Fruit fly (Drosophila melanogaster) whole organism, embryonic: ENCODE results near the gene Gs2.
A peak's percentile ranks its signal among the peaks of the same experiment; 100 is the strongest.

Source experiments
- Asciz ChIP-seq: fragments of 200-800 bp; sonication (Bioruptor generic); optimal IDR thresholded peaks from 2 replicates; lab custom pipeline; 2017; ENCODE audit warnings: missing biosample characterization, mild to moderate bottlenecking, missing genetic modification characterization, missing genetic modification reagents
- Atf3 ChIP-seq: fragments of 200-800 bp; sonication (Bioruptor generic); optimal IDR thresholded peaks from 3 replicates; lab custom pipeline; 2016; ENCODE audit warnings: missing biosample characterization, missing genetic modification characterization
- Awh ChIP-seq: fragments of 200-800 bp; sonication (Bioruptor generic); IDR thresholded peaks from 2 replicates; pipeline ENCODE4, ENCODE4 v1.3.6; 2022; ENCODE audit warnings: missing biosample characterization, missing genetic modification characterization
- BEAF-32 ChIP-seq: fragments of 200-800 bp; sonication (Bioruptor generic); optimal IDR thresholded peaks from 3 replicates; lab custom pipeline; 2017; ENCODE audit warnings: missing biosample characterization, missing genetic modification characterization, mild to moderate bottlenecking, moderate library complexity, missing genetic modification reagents
- CG11456 ChIP-seq: fragments of 200-800 bp; sonication (Bioruptor generic); IDR thresholded peaks from 3 replicates; pipeline ENCODE4 v1.3.6; 2022; ENCODE audit warnings: missing biosample characterization, missing genetic modification characterization
- CG12104 ChIP-seq: fragments of 200-800 bp; sonication (Bioruptor generic); optimal IDR thresholded peaks from 3 replicates; lab custom pipeline; 2016; ENCODE audit warnings: missing biosample characterization, missing genetic modification characterization
- CG1233 ChIP-seq: fragments of 200-800 bp; sonication (Bioruptor generic); optimal IDR thresholded peaks from 4 replicates; lab custom pipeline; 2018; ENCODE audit warnings: missing biosample characterization, mild to moderate bottlenecking, missing genetic modification characterization
- CG13624 ChIP-seq: fragments of 200-800 bp; sonication (Bioruptor generic); optimal IDR thresholded peaks from 2 replicates; lab custom pipeline; 2016; ENCODE audit warnings: missing biosample characterization, missing genetic modification characterization
- CG15479 ChIP-seq: fragments of 200-800 bp; sonication (Bioruptor generic); optimal IDR thresholded peaks from 3 replicates; lab custom pipeline; 2019; ENCODE audit warnings: missing biosample characterization, mild to moderate bottlenecking, missing genetic modification characterization, moderate library complexity
- CG16779 ChIP-seq: fragments of 200-800 bp; sonication (Bioruptor generic); IDR thresholded peaks from 2 replicates; pipeline ENCODE4 v1.3.6; 2022; ENCODE audit warnings: missing biosample characterization, missing genetic modification characterization
- CG2712 ChIP-seq: fragments of 200-800 bp; optimal IDR thresholded peaks from 3 replicates; lab custom pipeline; 2019; ENCODE audit warnings: missing biosample characterization, mild to moderate bottlenecking, missing genetic modification characterization, moderate library complexity
- CG31441 ChIP-seq: fragments of 200-800 bp; sonication (Bioruptor generic); IDR thresholded peaks from 2 replicates; pipeline ENCODE4 v1.3.6; 2022; ENCODE audit warnings: missing biosample characterization, missing genetic modification characterization
- CG6175 ChIP-seq: fragments of 200-800 bp; sonication (Bioruptor generic); IDR thresholded peaks from 3 replicates; pipeline ENCODE4 v1.3.6; 2022; ENCODE audit warnings: missing biosample characterization, missing genetic modification characterization
- CG8359 ChIP-seq: fragments of 200-800 bp; sonication (Bioruptor generic); optimal IDR thresholded peaks from 2 replicates; lab custom pipeline; 2017; ENCODE audit warnings: missing biosample characterization, mild to moderate bottlenecking, missing genetic modification characterization, borderline replicate concordance
- CG9437 ChIP-seq: fragments of 200-800 bp; sonication (Bioruptor generic); optimal IDR thresholded peaks from 2 replicates; lab custom pipeline; 2018; ENCODE audit warnings: missing biosample characterization, mild to moderate bottlenecking, missing genetic modification characterization
- CG9797 ChIP-seq: fragments of 200-800 bp; sonication (Bioruptor generic); optimal IDR thresholded peaks from 3 replicates; lab custom pipeline; 2018; ENCODE audit warnings: missing biosample characterization, mild to moderate bottlenecking, missing genetic modification characterization
- CG9932 ChIP-seq: fragments of 200-800 bp; sonication (Bioruptor generic); IDR thresholded peaks from 2 replicates; pipeline ENCODE4 v1.3.6; 2022; ENCODE audit warnings: missing biosample characterization, missing genetic modification characterization
- CoRest ChIP-seq: fragments of 200-800 bp; sonication (Bioruptor generic); optimal IDR thresholded peaks from 3 replicates; lab custom pipeline; 2018; ENCODE audit warnings: missing biosample characterization, mild to moderate bottlenecking, missing genetic modification characterization, moderate library complexity
- D ChIP-seq, 2 experiments: fragments of 200-800 bp in 1 of 2; fragments of >200 bp in 1 of 2; sonication (Bioruptor generic) in 1 of 2; optimal IDR thresholded peaks; 2 replicates in 1 of 2; 3 replicates in 1 of 2; lab custom pipeline; 2017; ENCODE audit warnings: mild to moderate bottlenecking in 1 of 2, missing biosample characterization in 1 of 2, missing genetic modification characterization in 1 of 2, missing genetic modification reagents in 1 of 2
- Dref ChIP-seq: fragments of 200-800 bp; sonication (Bioruptor generic); IDR thresholded peaks from 2 replicates; pipeline ENCODE4 v1.3.6; 2022; ENCODE audit warnings: missing biosample characterization, missing genetic modification characterization
- Hey ChIP-seq: fragments of 200-800 bp; sonication (Bioruptor generic); optimal IDR thresholded peaks from 3 replicates; lab custom pipeline; 2018; ENCODE audit warnings: missing biosample characterization, mild to moderate bottlenecking, missing genetic modification characterization
- MTF-1 ChIP-seq: fragments of 200-800 bp; sonication (Bioruptor generic); optimal IDR thresholded peaks from 2 replicates; lab custom pipeline; 2018; ENCODE audit warnings: missing biosample characterization, mild to moderate bottlenecking, missing genetic modification characterization, borderline replicate concordance
- Oaz ChIP-seq: fragments of 200-800 bp; sonication (Bioruptor generic); IDR thresholded peaks from 2 replicates; pipeline ENCODE4 v1.3.6; 2022; ENCODE audit warnings: missing biosample characterization, missing genetic modification characterization
- Rfx ChIP-seq: fragments of 200-800 bp; sonication (Bioruptor generic); IDR thresholded peaks from 2 replicates; pipeline ENCODE4 v1.3.6; 2022; ENCODE audit warnings: missing biosample characterization, missing genetic modification characterization
- Trl ChIP-seq, 3 experiments: fragments of >200 bp in 2 of 3; fragments of 200-800 bp in 1 of 3; sonication (Bioruptor generic) in 1 of 3; optimal IDR thresholded peaks; 2 replicates in 1 of 3; 3 replicates in 2 of 3; lab custom pipeline; 2016 to 2017; ENCODE audit warnings: missing biosample characterization in 1 of 3, missing genetic modification characterization in 1 of 3
- al ChIP-seq: fragments of 200-800 bp; sonication (Bioruptor generic); IDR thresholded peaks from 2 replicates; pipeline ENCODE4 v1.3.6; 2022; ENCODE audit warnings: missing biosample characterization, missing genetic modification characterization
- az2 ChIP-seq: fragments of 200-800 bp; sonication (Bioruptor generic); optimal IDR thresholded peaks from 3 replicates; lab custom pipeline; 2016; ENCODE audit warnings: missing biosample characterization, missing genetic modification characterization
- bigmax ChIP-seq: fragments of 200-800 bp; sonication (Bioruptor generic); optimal IDR thresholded peaks from 2 replicates; lab custom pipeline; 2018; ENCODE audit warnings: missing biosample characterization, mild to moderate bottlenecking, missing genetic modification characterization
- btn ChIP-seq: fragments of 200-800 bp; sonication (Bioruptor generic); optimal IDR thresholded peaks from 2 replicates; lab custom pipeline; 2016; ENCODE audit warnings: missing biosample characterization, missing genetic modification characterization
- dpn ChIP-seq, 2 experiments: fragments of 200-800 bp; sonication (Bioruptor generic); optimal IDR thresholded peaks; 3 replicates each; lab custom pipeline; 2016; ENCODE audit warnings: missing biosample characterization in 2 of 2, missing genetic modification characterization in 2 of 2
- esg ChIP-seq: fragments of 200-800 bp; sonication (Bioruptor generic); conservative IDR thresholded peaks from 2 replicates; pipeline ENCODE4 v1.3.6; 2022; ENCODE audit warnings: missing biosample characterization, missing genetic modification characterization
- eyg ChIP-seq: fragments of 200-800 bp; sonication (Bioruptor generic); optimal IDR thresholded peaks from 3 replicates; lab custom pipeline; 2016; ENCODE audit warnings: missing biosample characterization, missing genetic modification characterization
- grn ChIP-seq: fragments of 200-800 bp; sonication (Bioruptor generic); optimal IDR thresholded peaks from 3 replicates; lab custom pipeline; 2017; ENCODE audit warnings: missing biosample characterization, missing genetic modification characterization
- gsb ChIP-seq: fragments of 200-800 bp; sonication (Bioruptor generic); IDR thresholded peaks from 2 replicates; pipeline ENCODE4 v1.3.6; 2022; ENCODE audit warnings: missing biosample characterization, missing genetic modification characterization
- gt ChIP-seq: fragments of 200-800 bp; sonication (Bioruptor generic); IDR thresholded peaks from 2 replicates; pipeline ENCODE4 v1.3.6; 2022; ENCODE audit warnings: missing biosample characterization, missing genetic modification characterization
- h ChIP-seq: fragments of >200 bp; optimal IDR thresholded peaks from 2 replicates; lab custom pipeline; 2017
- ham ChIP-seq: fragments of 200-800 bp; sonication (Bioruptor generic); IDR thresholded peaks from 2 replicates; pipeline ENCODE4 v1.3.6; 2022; ENCODE audit warnings: missing biosample characterization, missing genetic modification characterization
- hbn ChIP-seq: fragments of 200-800 bp; sonication (Bioruptor generic); IDR thresholded peaks from 2 replicates; pipeline ENCODE4 v1.3.6; 2022; ENCODE audit warnings: missing biosample characterization, missing genetic modification characterization; ENCODE audit not compliant: partially characterized antibody
- insv ChIP-seq, 2 experiments: fragments of 200-800 bp; sonication (Bioruptor generic); optimal IDR thresholded peaks; 3 replicates each; lab custom pipeline; 2016 to 2018; ENCODE audit warnings: missing biosample characterization in 2 of 2, missing genetic modification characterization in 2 of 2
- mam ChIP-seq: fragments of 200-800 bp; sonication (Bioruptor generic); optimal IDR thresholded peaks from 3 replicates; lab custom pipeline; 2016; ENCODE audit warnings: missing biosample characterization, missing genetic modification characterization
- p53 ChIP-seq: fragments of 200-800 bp; sonication (Bioruptor generic); optimal IDR thresholded peaks from 2 replicates; lab custom pipeline; 2016; ENCODE audit warnings: missing biosample characterization, missing genetic modification characterization
- pita ChIP-seq: fragments of 200-800 bp; sonication (Bioruptor generic); optimal IDR thresholded peaks from 2 replicates; lab custom pipeline; 2017; ENCODE audit warnings: missing biosample characterization, mild to moderate bottlenecking, missing genetic modification characterization
- pum ChIP-seq: fragments of 200-800 bp; sonication (Bioruptor generic); optimal IDR thresholded peaks from 2 replicates; lab custom pipeline; 2016; ENCODE audit warnings: missing biosample characterization, missing genetic modification characterization
- salm ChIP-seq: fragments of 200-800 bp; sonication (Bioruptor generic); optimal IDR thresholded peaks from 2 replicates; lab custom pipeline; 2018; ENCODE audit warnings: missing biosample characterization, mild to moderate bottlenecking, missing genetic modification characterization
- sc ChIP-seq, 3 experiments: fragments of >200 bp in 2 of 3; fragments of 200-800 bp in 1 of 3; sonication (Bioruptor generic) in 1 of 3; optimal IDR thresholded peaks; 2 replicates in 2 of 3; 3 replicates in 1 of 3; lab custom pipeline; 2017; ENCODE audit warnings: mild to moderate bottlenecking in 1 of 3, missing biosample characterization in 1 of 3, missing genetic modification characterization in 1 of 3, missing genetic modification reagents in 1 of 3
- sisA ChIP-seq: fragments of 200-800 bp; sonication (Bioruptor generic); IDR thresholded peaks from 2 replicates; pipeline ENCODE4 v1.3.6; 2022; ENCODE audit warnings: missing biosample characterization, missing genetic modification characterization
- sqz ChIP-seq: fragments of 200-800 bp; sonication (Bioruptor generic); optimal IDR thresholded peaks from 3 replicates; lab custom pipeline; 2018; ENCODE audit warnings: missing biosample characterization, mild to moderate bottlenecking, missing genetic modification characterization
- tap ChIP-seq: fragments of 200-800 bp; optimal IDR thresholded peaks from 3 replicates; lab custom pipeline; 2019; ENCODE audit warnings: missing biosample characterization, mild to moderate bottlenecking, missing genetic modification characterization, moderate library complexity
- toy ChIP-seq: fragments of 200-800 bp; sonication (Bioruptor generic); IDR thresholded peaks from 2 replicates; pipeline ENCODE4 v1.3.6; 2022; ENCODE audit warnings: missing biosample characterization, missing genetic modification characterization
- tup ChIP-seq: fragments of 200-800 bp; sonication (Bioruptor generic); optimal IDR thresholded peaks from 2 replicates; lab custom pipeline; 2016; ENCODE audit warnings: missing biosample characterization, mild to moderate bottlenecking, missing genetic modification characterization, moderate library complexity
- twi ChIP-seq: fragments of 200-800 bp; optimal IDR thresholded peaks from 2 replicates; lab custom pipeline; 2019; ENCODE audit warnings: missing biosample characterization, mild to moderate bottlenecking, missing genetic modification characterization, moderate library complexity

Gs2 gene

dm6 chrX:11466757-11467156 lies 44.1 kb downstream of the Gs2 start (continued):
- TF ChIP-seq CG8359 (no peak), BEAF-32 (GFP tag; lab: Kevin White, UChicago) (no peak), Atf3 (GFP tag; lab: Kevin White, UChicago) (no peak), CG9797 (GFP tag; lab: Kevin White, UChicago) (no peak), pum (GFP tag; lab: Kevin White, UChicago) (no peak), btn (GFP tag; lab: Kevin White, UChicago) (no peak), CG9437 (GFP tag; lab: Kevin White, UChicago) (no peak), CG1233 (GFP tag; lab: Kevin White, UChicago) (no peak), sisA (no peak), sc (optimal IDR thresholded peaks at IDR 0.05; lab: Kevin White, UChicago) (no peak), sc (GFP tag; optimal IDR thresholded peaks at IDR 0.05; lab: Kevin White, UChicago) (no peak), Trl (optimal IDR thresholded peaks at IDR 0.05; lab: Kevin White, UChicago) (no peak), Trl (GFP tag; optimal IDR thresholded peaks at IDR 0.05; lab: Kevin White, UChicago) (no peak), tap (no peak), al (GFP tag; lab: Robert Waterston, UW) (no peak), pita (GFP tag; lab: Kevin White, UChicago) (no peak), CG13624 (GFP tag; lab: Kevin White, UChicago) (no peak), az2 (GFP tag; lab: Kevin White, UChicago) (no peak), Asciz (GFP tag; lab: Kevin White, UChicago) (no peak), tup (GFP tag; lab: Kevin White, UChicago) (no peak), insv (GFP tag; optimal IDR thresholded peaks at IDR 0.05; lab: Kevin White, UChicago) (no peak), bigmax (no peak), gt (no peak), Oaz (GFP tag; lab: Robert Waterston, UW) (no peak), Rfx (GFP tag; lab: Robert Waterston, UW) (peak; percentile 55; the same call in 1 of the 2 replicates), MTF-1 (GFP tag; lab: Kevin White, UChicago) (no peak), CG16779 (no peak), twi (tag; lab: Kevin White, UChicago) (no peak), Hey (tag; lab: Kevin White, UChicago) (no peak), CG31441 (GFP tag; lab: Robert Waterston, UW) (no peak), salm (tag; lab: Kevin White, UChicago) (no peak), esg (GFP tag; lab: Robert Waterston, UW) (0 out of 2 replicates have a peak, but pooled peaks have one; percentile 22), dpn (GFP tag; optimal IDR thresholded peaks at IDR 0.05; lab: Kevin White, UChicago) (no peak), Dref (GFP tag; lab: Robert Waterston, UW) (no peak), CG15479 (GFP tag; lab: Kevin White, UChicago) (no peak), mam (GFP tag; lab: Kevin White, UChicago) (peak; percentile 22), h (lab: Kevin White, UChicago) (no peak), Awh (GFP tag; lab: Robert Waterston, UW) (0 out of 2 replicates have a peak, but pooled peaks have one; percentile 12), gsb (GFP tag; lab: Robert Waterston, UW) (no peak), toy (GFP tag; lab: Robert Waterston, UW) (no peak), grn (GFP tag; lab: Kevin White, UChicago) (no peak), CG2712 (no peak), eyg (GFP tag; lab: Kevin White, UChicago) (no peak), CG9932 (GFP tag; lab: Robert Waterston, UW) (peak; percentile 30; the same call in 1 of the 2 replicates), CG12104 (GFP tag; lab: Kevin White, UChicago) (no peak), CG11456 (GFP tag; lab: Robert Waterston, UW) (0 out of 3 replicates have a peak, but pooled peaks have one; percentile 13), CG6175 (GFP tag; lab: Robert Waterston, UW) (0 out of 3 replicates have a peak, but pooled peaks have one; percentile 28), sqz (GFP tag; lab: Kevin White, UChicago) (no peak), D (optimal IDR thresholded peaks at IDR 0.05; lab: Kevin White, UChicago) (no peak), D (GFP tag; optimal IDR thresholded peaks at IDR 0.05; lab: Kevin White, UChicago) (no peak), hbn (no peak), CoRest (tag; lab: Kevin White, UChicago) (no peak), p53 (GFP tag; lab: Kevin White, UChicago) (no peak), ham (GFP tag; lab: Robert Waterston, UW) (no peak)
